Fruit fly (Drosophila melanogaster): ENCODE measurements around the gene CG7730.

dm6 chr3L:17016576-17016917 lies 10.8 kb upstream of the CG7730 start:
- no peak for TF ChIP-seq CG8478 (optimal IDR thresholded peaks at IDR 0.05)
- no peak for TF ChIP-seq CTCF (optimal IDR thresholded peaks at IDR 0.05)

All from S2 (cell line).